Worm (Caenorhabditis elegans): Measurements from ENCODE around the gene srh-97.

DNA sequence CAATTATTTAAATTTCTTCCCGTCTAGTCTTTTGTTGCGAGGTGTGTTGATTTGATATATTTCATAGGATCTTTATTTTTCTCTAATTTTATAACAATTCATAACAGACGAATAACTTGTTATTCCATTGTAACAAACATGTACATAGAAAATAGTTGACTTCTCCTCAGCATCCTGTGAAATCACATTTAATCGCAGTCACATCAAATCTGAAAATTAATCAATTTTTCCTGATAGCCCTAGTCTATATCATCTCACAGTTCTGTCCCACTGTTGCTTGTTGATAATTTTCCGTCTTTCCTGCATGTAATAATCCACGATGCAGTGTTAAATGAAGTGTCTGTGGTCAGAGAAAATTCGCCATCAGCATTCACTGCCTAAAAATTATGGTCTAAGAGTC lies 29.1 kb upstream of the srh-97 start:
- TF ChIP-seq snpc-4 (tag; optimal IDR thresholded peaks at IDR 0.05) (no peak), ztf-11 (tag; optimal IDR thresholded peaks at IDR 0.05) (no peak), nhr-28 (tag; optimal IDR thresholded peaks at IDR 0.05) (no peak), lin-15B (tag; optimal IDR thresholded peaks at IDR 0.05) (no peak), lin-13 (GFP tag; optimal IDR thresholded peaks at IDR 0.05) (no peak), jun-1 (tag; optimal IDR thresholded peaks at IDR 0.05) (no peak), egl-27 (tag; optimal IDR thresholded peaks at IDR 0.05) (no peak)

Data from whole organism, L1 larva.